Worm (Caenorhabditis elegans) whole organism, L2 larva: ENCODE results near the gene F21D12.3.

Experiments used
- egl-27 ChIP-seq: sonication (generic microtip); optimal IDR thresholded peaks from 3 replicates; lab custom pipeline; 2017; ENCODE audit warnings: missing biosample characterization, missing genetic modification reagents, missing genetic modification characterization
- lin-13 ChIP-seq: fragments of 150-350 bp; optimal IDR thresholded peaks from 2 replicates; lab custom pipeline; 2014; ENCODE audit warnings: missing biosample characterization, missing genetic modification reagents, missing genetic modification characterization
- nhr-12 ChIP-seq: fragments of 150-350 bp; optimal IDR thresholded peaks from 2 replicates; lab custom pipeline; 2014; ENCODE audit warnings: missing biosample characterization, missing genetic modification characterization
- nhr-23 ChIP-seq: fragments of 150-350 bp; optimal IDR thresholded peaks from 2 replicates; lab custom pipeline; 2014; ENCODE audit warnings: missing biosample characterization, missing genetic modification reagents, missing genetic modification characterization
- nhr-237 ChIP-seq: fragments of 150-350 bp; optimal IDR thresholded peaks from 2 replicates; lab custom pipeline; 2014; ENCODE audit warnings: missing biosample characterization, missing genetic modification characterization
- nhr-77 ChIP-seq: fragments of 150-350 bp; optimal IDR thresholded peaks from 2 replicates; lab custom pipeline; 2014; ENCODE audit warnings: missing biosample characterization, missing genetic modification characterization
- snpc-4 ChIP-seq: fragments of 150-350 bp; optimal IDR thresholded peaks from 2 replicates; lab custom pipeline; 2014; ENCODE audit warnings: missing biosample characterization, missing genetic modification characterization
- unc-39 ChIP-seq: fragments of 150-350 bp; optimal IDR thresholded peaks from 2 replicates; lab custom pipeline; 2014; ENCODE audit warnings: missing biosample characterization, missing genetic modification characterization
- unc-62 ChIP-seq: fragments of 150-350 bp; optimal IDR thresholded peaks from 2 replicates; lab custom pipeline; 2014; ENCODE audit warnings: missing biosample characterization, missing genetic modification reagents, missing genetic modification characterization

DNA sequence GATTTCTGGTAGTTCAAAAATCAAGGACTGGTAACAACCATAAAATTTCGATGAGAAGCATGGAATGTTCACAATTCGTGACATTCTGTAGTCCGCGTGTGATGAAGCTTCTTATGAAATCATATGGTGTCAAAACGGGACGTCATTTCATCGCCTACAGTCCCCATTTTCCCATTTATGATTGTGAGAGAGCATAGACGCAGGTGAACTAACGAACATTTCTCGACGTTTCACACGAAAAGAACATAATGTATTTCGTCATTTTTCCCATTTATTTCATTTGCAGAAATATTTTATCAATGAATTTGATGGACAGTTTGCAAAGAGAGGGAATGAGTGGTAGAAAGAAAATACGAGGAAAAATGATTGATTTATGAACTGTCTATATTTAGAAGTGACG, 36.7 kb downstream of the F21D12.3 start:
- TF ChIP-seq nhr-12 (tag; lab: Kevin White, UChicago) (no peak), lin-13 (GFP tag; lab: Kevin White, UChicago) (no peak), nhr-237 (no peak), nhr-23 (tag; lab: Kevin White, UChicago) (no peak), nhr-77 (tag; lab: Kevin White, UChicago) (no peak), unc-62 (GFP tag; lab: Kevin White, UChicago) (no peak), egl-27 (tag; lab: Kevin White, UChicago) (no peak), unc-39 (no peak), snpc-4 (no peak)
